Fruit fly (Drosophila melanogaster) whole organism, embryonic: Measurements from ENCODE around the gene CG4393.
A peak's percentile ranks its signal among the peaks of the same experiment; 100 is the strongest.

Experiments used
- Atf6 ChIP-seq: fragments of 200-800 bp; sonication (Bioruptor generic); IDR thresholded peaks from 2 replicates; pipeline ENCODE4 v1.3.6; 2022; ENCODE audit warnings: missing biosample characterization, missing genetic modification characterization
- Bdp1 ChIP-seq: fragments of 200-800 bp; sonication (Bioruptor generic); optimal IDR thresholded peaks from 3 replicates; lab custom pipeline; 2016; ENCODE audit warnings: missing biosample characterization, missing genetic modification characterization
- CG1024 ChIP-seq: fragments of 200-800 bp; sonication (Bioruptor generic); IDR thresholded peaks from 2 replicates; pipeline ENCODE4 v1.3.6; 2022; ENCODE audit warnings: missing biosample characterization, missing genetic modification characterization
- CG10462 ChIP-seq: fragments of 200-800 bp; sonication (Bioruptor generic); optimal IDR thresholded peaks from 2 replicates; lab custom pipeline; 2016; ENCODE audit warnings: missing biosample characterization, missing genetic modification characterization
- CG10959 ChIP-seq: fragments of 200-800 bp; sonication (Bioruptor generic); IDR thresholded peaks from 2 replicates; pipeline ENCODE4 v1.3.6; 2022; ENCODE audit warnings: missing biosample characterization, missing genetic modification characterization
- CG12769 ChIP-seq: fragments of 200-800 bp; sonication (Bioruptor generic); optimal IDR thresholded peaks from 2 replicates; lab custom pipeline; 2019; ENCODE audit warnings: missing biosample characterization, mild to moderate bottlenecking, missing genetic modification characterization, moderate library complexity
- CG13424 ChIP-seq: fragments of 200-800 bp; sonication (Bioruptor generic); optimal IDR thresholded peaks from 2 replicates; lab custom pipeline; 2019; ENCODE audit warnings: missing biosample characterization, mild to moderate bottlenecking, missing genetic modification characterization, moderate library complexity
- CG14667 ChIP-seq: fragments of 200-800 bp; sonication (Bioruptor generic); IDR thresholded peaks from 2 replicates; pipeline ENCODE4 v1.3.6; 2022; ENCODE audit warnings: missing biosample characterization, missing genetic modification characterization
- CG15696 ChIP-seq: fragments of 200-800 bp; sonication (Bioruptor generic); optimal IDR thresholded peaks from 2 replicates; lab custom pipeline; 2019; ENCODE audit warnings: missing biosample characterization, mild to moderate bottlenecking, missing genetic modification characterization, moderate library complexity
- CG17912 ChIP-seq: fragments of 200-800 bp; sonication (Bioruptor generic); optimal IDR thresholded peaks from 2 replicates; lab custom pipeline; 2018; ENCODE audit warnings: missing biosample characterization, mild to moderate bottlenecking, missing genetic modification characterization
- CG18619 ChIP-seq: fragments of 200-800 bp; sonication (Bioruptor generic); optimal IDR thresholded peaks from 3 replicates; lab custom pipeline; 2017; ENCODE audit warnings: missing biosample characterization, mild to moderate bottlenecking, missing genetic modification characterization
- CG2120 ChIP-seq: fragments of 200-800 bp; sonication (Bioruptor generic); optimal IDR thresholded peaks from 3 replicates; lab custom pipeline; 2016; ENCODE audit warnings: missing biosample characterization, missing genetic modification characterization
- CG2199 ChIP-seq: fragments of 200-800 bp; sonication (Bioruptor generic); IDR thresholded peaks from 3 replicates; pipeline ENCODE4 v1.3.6; 2022; ENCODE audit warnings: missing biosample characterization, missing genetic modification characterization
- CG2889 ChIP-seq: fragments of 200-800 bp; sonication (Bioruptor generic); IDR thresholded peaks from 3 replicates; pipeline ENCODE4 v1.3.6; 2022; ENCODE audit warnings: missing biosample characterization, missing genetic modification characterization
- CG6272 ChIP-seq: fragments of 200-800 bp; sonication (Bioruptor generic); IDR thresholded peaks from 2 replicates; pipeline ENCODE4 v1.3.6; 2022; ENCODE audit warnings: missing biosample characterization, missing genetic modification characterization
- CG7745 ChIP-seq: fragments of 200-800 bp; sonication (Bioruptor generic); optimal IDR thresholded peaks from 2 replicates; lab custom pipeline; 2018; ENCODE audit warnings: missing biosample characterization, mild to moderate bottlenecking, missing genetic modification characterization, moderate library complexity
- CG7786 ChIP-seq: fragments of 200-800 bp; sonication (Bioruptor generic); optimal IDR thresholded peaks from 2 replicates; lab custom pipeline; 2016; ENCODE audit warnings: missing biosample characterization, missing genetic modification characterization
- CG8944 ChIP-seq: fragments of 200-800 bp; sonication (Bioruptor generic); optimal IDR thresholded peaks from 3 replicates; lab custom pipeline; 2016; ENCODE audit warnings: missing biosample characterization, missing genetic modification characterization
- CrebB ChIP-seq: fragments of 200-800 bp; sonication (Bioruptor generic); optimal IDR thresholded peaks from 3 replicates; lab custom pipeline; 2018; ENCODE audit warnings: missing biosample characterization, mild to moderate bottlenecking, missing genetic modification characterization
- Dip3 ChIP-seq: fragments of 200-800 bp; sonication (Bioruptor generic); optimal IDR thresholded peaks from 3 replicates; lab custom pipeline; 2016; ENCODE audit warnings: missing biosample characterization, missing genetic modification characterization
- Dll ChIP-seq: fragments of 200-800 bp; sonication (Bioruptor generic); IDR thresholded peaks from 4 replicates; pipeline ENCODE4 v1.3.6; 2022; ENCODE audit warnings: missing biosample characterization, missing genetic modification characterization; ENCODE audit not compliant: partially characterized antibody
- Drgx ChIP-seq: fragments of 200-800 bp; sonication (Bioruptor generic); IDR thresholded peaks from 2 replicates; pipeline ENCODE4 v1.3.6; 2022; ENCODE audit warnings: missing biosample characterization, missing genetic modification characterization
- Fer1 ChIP-seq: fragments of 200-800 bp; sonication (Bioruptor generic); optimal IDR thresholded peaks from 2 replicates; lab custom pipeline; 2017; ENCODE audit warnings: missing biosample characterization, mild to moderate bottlenecking, missing genetic modification characterization
- HHEX ChIP-seq: fragments of 200-800 bp; sonication (Bioruptor generic); optimal IDR thresholded peaks from 3 replicates; lab custom pipeline; 2017; ENCODE audit warnings: missing biosample characterization, mild to moderate bottlenecking, missing genetic modification characterization, missing genetic modification reagents
- Opbp ChIP-seq: fragments of 200-800 bp; sonication (Bioruptor generic); IDR thresholded peaks from 3 replicates; pipeline ENCODE4 v1.3.6; 2022; ENCODE audit warnings: missing biosample characterization, missing genetic modification characterization; ENCODE audit not compliant: partially characterized antibody
- Spps ChIP-seq: fragments of 200-800 bp; sonication (Bioruptor generic); optimal IDR thresholded peaks from 2 replicates; lab custom pipeline; 2018; ENCODE audit warnings: missing biosample characterization, mild to moderate bottlenecking, missing genetic modification characterization
- TFAM ChIP-seq: fragments of 200-800 bp; sonication (Bioruptor generic); optimal IDR thresholded peaks from 2 replicates; lab custom pipeline; 2017; ENCODE audit warnings: missing biosample characterization, missing genetic modification characterization, inconsistent platforms
- YL-1 ChIP-seq: fragments of 200-800 bp; sonication (Bioruptor generic); optimal IDR thresholded peaks from 3 replicates; lab custom pipeline; 2017; ENCODE audit warnings: missing biosample characterization, mild to moderate bottlenecking, missing genetic modification characterization
- bsh ChIP-seq, 2 experiments: fragments of 200-800 bp; sonication (Bioruptor generic); optimal IDR thresholded peaks; 2 replicates each; lab custom pipeline; 2017 to 2018; ENCODE audit warnings: mild to moderate bottlenecking in 2 of 2, missing biosample characterization in 2 of 2, missing genetic modification characterization in 2 of 2, moderate library complexity in 1 of 2
- caup ChIP-seq: fragments of 200-800 bp; sonication (Bioruptor generic); optimal IDR thresholded peaks from 3 replicates; lab custom pipeline; 2017; ENCODE audit warnings: missing biosample characterization, mild to moderate bottlenecking, missing genetic modification characterization, moderate library complexity; ENCODE audit not compliant: severe bottlenecking
- crol ChIP-seq: fragments of 200-800 bp; sonication (Bioruptor generic); IDR thresholded peaks from 2 replicates; pipeline ENCODE4 v1.3.6; 2022; ENCODE audit warnings: missing biosample characterization, missing genetic modification characterization
- dmrt11E ChIP-seq: fragments of 200-800 bp; sonication (Bioruptor generic); optimal IDR thresholded peaks from 3 replicates; lab custom pipeline; 2018; ENCODE audit warnings: missing biosample characterization, mild to moderate bottlenecking, missing genetic modification characterization, moderate library complexity
- dpn ChIP-seq, 2 experiments: fragments of 200-800 bp; sonication (Bioruptor generic); optimal IDR thresholded peaks; 3 replicates each; lab custom pipeline; 2016; ENCODE audit warnings: missing biosample characterization in 2 of 2, missing genetic modification characterization in 2 of 2
- gt ChIP-seq: fragments of 200-800 bp; sonication (Bioruptor generic); IDR thresholded peaks from 2 replicates; pipeline ENCODE4 v1.3.6; 2022; ENCODE audit warnings: missing biosample characterization, missing genetic modification characterization
- lbe ChIP-seq: fragments of 200-800 bp; sonication (Bioruptor generic); optimal IDR thresholded peaks from 2 replicates; lab custom pipeline; 2016; ENCODE audit warnings: missing biosample characterization, mild to moderate bottlenecking, missing genetic modification characterization
- luna ChIP-seq: fragments of 200-800 bp; sonication (Bioruptor generic); optimal IDR thresholded peaks from 2 replicates; lab custom pipeline; 2016; ENCODE audit warnings: missing biosample characterization, missing genetic modification characterization
- mirr ChIP-seq: fragments of 200-800 bp; sonication (Bioruptor generic); optimal IDR thresholded peaks from 3 replicates; lab custom pipeline; 2018; ENCODE audit warnings: missing biosample characterization, mild to moderate bottlenecking, missing genetic modification characterization
- onecut ChIP-seq: fragments of 200-800 bp; sonication (Bioruptor generic); IDR thresholded peaks from 2 replicates; pipeline ENCODE4 v1.3.6; 2022; ENCODE audit warnings: missing biosample characterization, missing genetic modification characterization
- pzg ChIP-seq: fragments of 200-800 bp; sonication (Bioruptor generic); optimal IDR thresholded peaks from 3 replicates; lab custom pipeline; 2018; ENCODE audit warnings: missing biosample characterization, mild to moderate bottlenecking, missing genetic modification characterization, moderate library complexity
- ranshi ChIP-seq: fragments of 200-800 bp; sonication (Bioruptor generic); IDR thresholded peaks from 2 replicates; pipeline ENCODE4 v1.3.6; 2022; ENCODE audit warnings: missing biosample characterization, missing genetic modification characterization
- sens ChIP-seq: fragments of 200-800 bp; sonication (Bioruptor generic); peaks from one replicate; lab custom pipeline; 2016; ENCODE audit warnings: missing biosample characterization, missing genetic modification characterization
- sens-2 ChIP-seq: fragments of 200-800 bp; sonication (Bioruptor generic); IDR thresholded peaks from 2 replicates; pipeline ENCODE4 v1.3.6; 2022; ENCODE audit warnings: missing biosample characterization, missing genetic modification characterization
- so ChIP-seq: fragments of 200-800 bp; sonication (Bioruptor generic); IDR thresholded peaks from 3 replicates; pipeline ENCODE4 v1.3.6; 2022; ENCODE audit warnings: missing biosample characterization, missing genetic modification characterization
- sob ChIP-seq: fragments of 200-800 bp; sonication (Bioruptor generic); IDR thresholded peaks from 2 replicates; pipeline ENCODE4 v1.3.6; 2022; ENCODE audit warnings: missing biosample characterization, missing genetic modification characterization
- ssp ChIP-seq: fragments of 200-800 bp; sonication (Bioruptor generic); IDR thresholded peaks from 2 replicates; pipeline ENCODE4 v1.3.6; 2022; ENCODE audit warnings: missing biosample characterization, missing genetic modification characterization
- stwl ChIP-seq: fragments of 200-800 bp; sonication (Bioruptor generic); optimal IDR thresholded peaks from 3 replicates; lab custom pipeline; 2018; ENCODE audit warnings: missing biosample characterization, mild to moderate bottlenecking, missing genetic modification characterization, moderate library complexity
- sug ChIP-seq: fragments of 200-800 bp; optimal IDR thresholded peaks from 2 replicates; lab custom pipeline; 2019; ENCODE audit warnings: missing biosample characterization, mild to moderate bottlenecking, missing genetic modification characterization, moderate library complexity
- tap ChIP-seq: fragments of 200-800 bp; optimal IDR thresholded peaks from 3 replicates; lab custom pipeline; 2019; ENCODE audit warnings: missing biosample characterization, mild to moderate bottlenecking, missing genetic modification characterization, moderate library complexity
- zfh2 ChIP-seq: fragments of 200-800 bp; sonication (Bioruptor generic); optimal IDR thresholded peaks from 2 replicates; lab custom pipeline; 2016; ENCODE audit warnings: missing biosample characterization, missing genetic modification characterization

The CG4393 gene

dm6 chr3R:23331865-23332367 lies 52.7 kb downstream of the CG4393 start (continued):
- TF ChIP-seq sug (tag; lab: Kevin White, UChicago) = peak; percentile 66
- TF ChIP-seq sob (GFP tag; lab: Robert Waterston, UW) = peak; percentile 13; the same call in 1 of the 2 replicates
- 0 out of 3 replicates have a peak, but pooled peaks have one; percentile 32 for TF ChIP-seq CG2889 (GFP tag; lab: Robert Waterston, UW)
- peak; percentile 16 for TF ChIP-seq HHEX (GFP tag; lab: Kevin White, UChicago)
- peak in 1 of 2 experiments; percentile 2 for TF ChIP-seq bsh (GFP tag; optimal IDR thresholded peaks at IDR 0.05; lab: Kevin White, UChicago)
- peak; percentile 16 for TF ChIP-seq zfh2 (GFP tag; lab: Kevin White, UChicago)
- TF ChIP-seq CG8944 = peak; percentile 2
- peak; percentile 5 for TF ChIP-seq Dip3 (GFP tag; lab: Kevin White, UChicago)

- TF ChIP-seq lbe (GFP tag; lab: Kevin White, UChicago) (no peak), CG10462 (peak; percentile 48), bsh (GFP tag; optimal IDR thresholded peaks at IDR 0.05; lab: Kevin White, UChicago) (peak in 1 of 2 experiments; percentile 61), CG17912 (GFP tag; lab: Kevin White, UChicago) (peak; percentile 79), ranshi (GFP tag; lab: Robert Waterston, UW) (no peak; the same call in 1 of the 2 replicates), CG1024 (no peak), caup (GFP tag; lab: Kevin White, UChicago) (peak; percentile 73), Drgx (GFP tag; lab: Robert Waterston, UW) (no peak), dpn (GFP tag; optimal IDR thresholded peaks at IDR 0.05; lab: Kevin White, UChicago) (peak; percentile 21 to 60), dmrt11E (tag; lab: Kevin White, UChicago) (peak; percentile 57), sens (peak; percentile 89), CrebB (tag; lab: Kevin White, UChicago) (peak; percentile 48), Fer1 (GFP tag; lab: Kevin White, UChicago) (peak; percentile 72), so (no peak), sens-2 (GFP tag; lab: Robert Waterston, UW) (no peak), Opbp (peak; percentile 42; the same call in 1 of the 3 replicates), TFAM (GFP tag; lab: Kevin White, UChicago) (no peak), CG15696 (tag; lab: Kevin White, UChicago) (peak; percentile 74), YL-1 (GFP tag; lab: Kevin White, UChicago) (no peak), CG12769 (tag; lab: Kevin White, UChicago) (no peak), CG2199 (peak; percentile 68; the same call in 2 of the 3 replicates), CG2889 (GFP tag; lab: Robert Waterston, UW) (no peak), Dll (GFP tag; lab: Robert Waterston, UW) (no peak), CG6272 (GFP tag; lab: Robert Waterston, UW) (no peak), CG7786 (GFP tag; lab: Kevin White, UChicago) (no peak), CG7745 (no peak), CG10959 (GFP tag; lab: Robert Waterston, UW) (peak; percentile 21; the same call in 1 of the 2 replicates), tap (tag; lab: Kevin White, UChicago) (peak; percentile 53), Spps (tag; lab: Kevin White, UChicago) (peak; percentile 16), gt (GFP tag; lab: Robert Waterston, UW) (no peak), CG18619 (GFP tag; lab: Kevin White, UChicago) (peak; percentile 50), stwl (tag; lab: Kevin White, UChicago) (peak; percentile 73), CG14667 (GFP tag; lab: Robert Waterston, UW) (no peak), ssp (GFP tag; lab: Robert Waterston, UW) (no peak), Bdp1 (GFP tag; lab: Kevin White, UChicago) (no peak), onecut (GFP tag; lab: Robert Waterston, UW) (peak; percentile 53), CG13424 (tag; lab: Kevin White, UChicago) (peak; percentile 76), mirr (GFP tag; lab: Kevin White, UChicago) (peak; percentile 27), luna (GFP tag; lab: Kevin White, UChicago) (no peak), pzg (GFP tag; lab: Kevin White, UChicago) (no peak), CG2120 (GFP tag; lab: Kevin White, UChicago) (no peak), crol (GFP tag; lab: Robert Waterston, UW) (no peak), Atf6 (no peak)
These were observed 53.3 kb downstream of the CG4393 start for dm6 chr3R:23331280-23331679.
